Worm (Caenorhabditis elegans): Measurements from ENCODE around the gene ric-3.

ric-3 gene

DNA sequence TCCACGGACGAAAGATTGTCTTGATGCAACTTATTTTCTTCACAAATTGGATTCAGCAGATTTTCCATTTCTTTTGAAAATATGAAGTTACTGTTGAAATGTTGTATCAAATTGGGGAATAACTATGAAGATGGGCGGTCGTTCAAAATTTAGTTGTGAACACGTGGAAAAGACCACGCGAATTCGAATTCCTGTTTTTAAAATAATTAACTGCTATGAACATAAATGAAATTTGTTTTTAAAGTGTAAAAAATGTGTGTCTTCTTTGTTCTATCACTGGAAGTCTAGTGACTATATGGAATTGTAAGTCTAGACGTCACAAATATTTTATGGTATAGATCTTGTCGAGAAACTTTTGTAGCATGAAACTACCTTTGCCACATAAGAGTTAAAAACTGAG lies 20.4 kb downstream of the ric-3 start, which contains the start of gene C06A6.7:
TSS of gene C06A6.7 (minus strand) at position 101 of the 400 bp plus-strand sequence.
- TF ChIP-seq scrt-1 (GFP tag; IDR thresholded peaks at IDR 0.05): no peak
- TF ChIP-seq ama-1 (optimal IDR thresholded peaks at IDR 0.05): no peak
- TF ChIP-seq ceh-36 (tag; optimal IDR thresholded peaks at IDR 0.05): no peak
- TF ChIP-seq ceh-13 (GFP tag; optimal IDR thresholded peaks at IDR 0.05): no peak
- TF ChIP-seq ets-7 (tag; optimal IDR thresholded peaks at IDR 0.05): no peak
- TF ChIP-seq tra-4 (tag; optimal IDR thresholded peaks at IDR 0.05): no peak
- no peak for TF ChIP-seq F13C5.2 (tag; optimal IDR thresholded peaks at IDR 0.05)
- no peak for TF ChIP-seq hnd-1 (tag; optimal IDR thresholded peaks at IDR 0.05)
- no peak for TF ChIP-seq sea-1 (GFP tag; conservative IDR thresholded peaks at IDR 0.05)
- no peak for TF ChIP-seq hmbx-1 (tag; optimal IDR thresholded peaks at IDR 0.05)
- no peak for TF ChIP-seq aly-1 (tag; optimal IDR thresholded peaks at IDR 0.05)
- no peak for TF ChIP-seq flt-1 (GFP tag; IDR thresholded peaks at IDR 0.05)
- TF ChIP-seq hmg-4 (GFP tag; optimal IDR thresholded peaks at IDR 0.05): no peak
- TF ChIP-seq tbx-37 (GFP tag; conservative IDR thresholded peaks at IDR 0.05): no peak
- TF ChIP-seq tbx-11 (GFP tag; IDR thresholded peaks at IDR 0.05): no peak
- TF ChIP-seq B0310.2 (tag; optimal IDR thresholded peaks at IDR 0.05): no peak
- no peak for TF ChIP-seq pes-1 (GFP tag; IDR thresholded peaks at IDR 0.05)

ce11 chrIV:7839923-7840322 lies 21.9 kb downstream of the ric-3 start:
- TF ChIP-seq ama-1 (optimal IDR thresholded peaks at IDR 0.05) (no peak), hnd-1 (tag; optimal IDR thresholded peaks at IDR 0.05) (no peak), aly-1 (tag; optimal IDR thresholded peaks at IDR 0.05) (no peak), hmg-4 (GFP tag; optimal IDR thresholded peaks at IDR 0.05) (no peak), sea-1 (GFP tag; conservative IDR thresholded peaks at IDR 0.05) (no peak), tbx-37 (GFP tag; conservative IDR thresholded peaks at IDR 0.05) (no peak), B0310.2 (tag; optimal IDR thresholded peaks at IDR 0.05) (no peak), tra-4 (tag; optimal IDR thresholded peaks at IDR 0.05) (no peak), pes-1 (GFP tag; IDR thresholded peaks at IDR 0.05) (no peak), ets-7 (tag; optimal IDR thresholded peaks at IDR 0.05) (no peak), ceh-13 (GFP tag; optimal IDR thresholded peaks at IDR 0.05) (no peak), ceh-36 (tag; optimal IDR thresholded peaks at IDR 0.05) (no peak), F13C5.2 (tag; optimal IDR thresholded peaks at IDR 0.05) (no peak)

ce11 chrIV:7841218-7841617 lies 23.2 kb downstream of the ric-3 start:
- TF ChIP-seq pes-1 (GFP tag; IDR thresholded peaks at IDR 0.05) (no peak), ama-1 (optimal IDR thresholded peaks at IDR 0.05) (no peak), hmbx-1 (tag; optimal IDR thresholded peaks at IDR 0.05) (no peak), tbx-37 (GFP tag; conservative IDR thresholded peaks at IDR 0.05) (no peak), hnd-1 (tag; optimal IDR thresholded peaks at IDR 0.05) (no peak), scrt-1 (GFP tag; IDR thresholded peaks at IDR 0.05) (no peak), tbx-11 (GFP tag; IDR thresholded peaks at IDR 0.05) (no peak)

DNA sequence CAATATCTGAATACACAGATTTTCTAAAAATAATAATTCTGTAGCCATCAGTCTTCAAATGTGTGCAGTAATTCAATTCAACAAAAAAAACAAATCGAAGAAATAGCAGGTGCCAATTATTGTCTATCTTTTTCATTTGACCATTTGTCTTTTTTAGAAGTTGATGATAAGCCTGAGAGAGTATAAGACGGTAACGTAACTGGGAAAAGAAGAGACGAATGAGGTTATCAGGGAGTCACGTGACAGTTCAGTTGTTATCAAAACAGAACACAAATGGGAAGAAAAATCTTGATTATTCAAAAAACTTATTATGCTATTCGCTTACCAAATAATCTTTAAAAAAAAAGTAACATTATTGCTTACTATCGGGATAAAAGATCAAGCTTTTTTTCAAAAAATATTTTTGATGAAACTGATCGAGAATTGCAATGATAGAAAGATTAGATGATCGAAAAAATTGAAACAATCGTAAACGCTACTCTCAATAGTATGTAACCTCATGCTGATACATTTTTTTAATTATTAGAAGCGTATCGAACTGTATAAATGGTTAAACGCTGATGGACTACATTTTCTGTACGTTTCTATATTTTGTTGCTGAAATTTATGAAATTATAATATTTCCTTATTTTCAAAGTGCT lies 26.4 kb downstream of the ric-3 start:
- TF ChIP-seq ama-1 (optimal IDR thresholded peaks at IDR 0.05): no peak
- no peak for TF ChIP-seq tra-4 (tag; optimal IDR thresholded peaks at IDR 0.05)
- TF ChIP-seq hnd-1 (tag; optimal IDR thresholded peaks at IDR 0.05): no peak
- TF ChIP-seq tbx-11 (GFP tag; IDR thresholded peaks at IDR 0.05): no peak
- no peak for TF ChIP-seq pes-1 (GFP tag; IDR thresholded peaks at IDR 0.05)
- no peak for TF ChIP-seq ets-7 (tag; optimal IDR thresholded peaks at IDR 0.05)
- no peak for TF ChIP-seq aly-1 (tag; optimal IDR thresholded peaks at IDR 0.05)
- no peak for TF ChIP-seq B0310.2 (tag; optimal IDR thresholded peaks at IDR 0.05)
- no peak for TF ChIP-seq tbx-37 (GFP tag; conservative IDR thresholded peaks at IDR 0.05)
- TF ChIP-seq ceh-13 (GFP tag; optimal IDR thresholded peaks at IDR 0.05): no peak
- no peak for TF ChIP-seq hmbx-1 (tag; optimal IDR thresholded peaks at IDR 0.05)
- TF ChIP-seq F13C5.2 (tag; optimal IDR thresholded peaks at IDR 0.05): no peak
- TF ChIP-seq flt-1 (GFP tag; IDR thresholded peaks at IDR 0.05): no peak
- no peak for TF ChIP-seq ceh-36 (tag; optimal IDR thresholded peaks at IDR 0.05)
- TF ChIP-seq sea-1 (GFP tag; conservative IDR thresholded peaks at IDR 0.05): no peak
- no peak for TF ChIP-seq scrt-1 (GFP tag; IDR thresholded peaks at IDR 0.05)
- no peak for TF ChIP-seq hmg-4 (GFP tag; optimal IDR thresholded peaks at IDR 0.05)

DNA sequence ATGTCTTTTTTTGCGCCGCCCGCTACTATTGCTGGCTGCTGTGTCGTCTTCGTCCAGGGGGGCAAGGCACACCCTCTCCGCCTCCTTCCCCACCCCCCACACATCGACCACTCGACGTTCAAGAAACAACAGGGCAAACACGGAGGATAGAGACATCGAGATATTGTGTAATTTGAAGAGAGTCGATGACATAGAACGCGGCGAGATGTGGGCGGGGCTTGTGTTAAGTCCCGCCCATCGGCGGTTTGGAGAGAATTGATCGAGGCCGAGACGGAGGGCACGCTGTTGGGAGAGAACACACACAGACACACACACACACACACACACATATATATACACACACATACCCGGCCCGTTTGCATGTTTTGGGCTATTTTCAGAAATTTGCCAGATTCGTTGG lies 27.5 kb downstream of the ric-3 start:
- TF ChIP-seq tbx-11 (GFP tag; IDR thresholded peaks at IDR 0.05): 0 out of 2 replicates have a peak, but pooled peaks have one; percentile 15
- TF ChIP-seq pes-1 (GFP tag; IDR thresholded peaks at IDR 0.05): no peak
- TF ChIP-seq B0310.2 (tag; optimal IDR thresholded peaks at IDR 0.05): no peak
- TF ChIP-seq tbx-37 (GFP tag; conservative IDR thresholded peaks at IDR 0.05): 0 out of 2 replicates have a peak, but pooled peaks have one; percentile 14
- peak; percentile 78 for TF ChIP-seq F13C5.2 (tag; optimal IDR thresholded peaks at IDR 0.05)
- no peak for TF ChIP-seq flt-1 (GFP tag; IDR thresholded peaks at IDR 0.05)
- no peak for TF ChIP-seq tra-4 (tag; optimal IDR thresholded peaks at IDR 0.05)
- no peak for TF ChIP-seq scrt-1 (GFP tag; IDR thresholded peaks at IDR 0.05)
- peak; percentile 76 for TF ChIP-seq aly-1 (tag; optimal IDR thresholded peaks at IDR 0.05)
- TF ChIP-seq hmg-4 (GFP tag; optimal IDR thresholded peaks at IDR 0.05): peak; percentile 91
- TF ChIP-seq ets-7 (tag; optimal IDR thresholded peaks at IDR 0.05): peak; percentile 17
- 0 out of 2 replicates have a peak, but pooled peaks have one; percentile 48 for TF ChIP-seq sea-1 (GFP tag; conservative IDR thresholded peaks at IDR 0.05)
- TF ChIP-seq ceh-36 (tag; optimal IDR thresholded peaks at IDR 0.05): peak; percentile 36

DNA sequence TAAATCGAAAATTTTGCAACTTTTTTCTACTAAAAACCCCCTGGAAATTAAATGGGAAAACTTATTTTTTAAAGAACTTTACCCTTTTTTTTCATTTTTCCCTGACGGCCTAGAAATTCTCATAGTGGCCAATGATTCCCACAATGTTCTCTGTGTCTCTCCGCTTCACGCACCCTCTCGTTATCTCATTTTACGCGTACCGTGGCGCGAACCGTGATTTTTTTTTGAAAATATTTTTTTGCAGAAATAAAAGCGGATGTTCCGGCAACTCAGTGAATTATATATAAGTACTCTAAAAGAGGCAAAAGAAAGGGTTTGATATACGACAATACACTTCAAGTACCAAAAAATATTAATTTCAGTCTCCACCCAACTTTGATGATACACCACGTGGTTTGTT lies 28.3 kb downstream of the ric-3 start, which contains the start of gene C06A6.2:
TSS of gene C06A6.2 (plus strand) at position 237 of the 400 bp plus-strand sequence.
- TF ChIP-seq ets-7 (tag; optimal IDR thresholded peaks at IDR 0.05) (no peak), scrt-1 (GFP tag; IDR thresholded peaks at IDR 0.05) (no peak), hmg-4 (GFP tag; optimal IDR thresholded peaks at IDR 0.05) (no peak), tbx-11 (GFP tag; IDR thresholded peaks at IDR 0.05) (no peak)

DNA sequence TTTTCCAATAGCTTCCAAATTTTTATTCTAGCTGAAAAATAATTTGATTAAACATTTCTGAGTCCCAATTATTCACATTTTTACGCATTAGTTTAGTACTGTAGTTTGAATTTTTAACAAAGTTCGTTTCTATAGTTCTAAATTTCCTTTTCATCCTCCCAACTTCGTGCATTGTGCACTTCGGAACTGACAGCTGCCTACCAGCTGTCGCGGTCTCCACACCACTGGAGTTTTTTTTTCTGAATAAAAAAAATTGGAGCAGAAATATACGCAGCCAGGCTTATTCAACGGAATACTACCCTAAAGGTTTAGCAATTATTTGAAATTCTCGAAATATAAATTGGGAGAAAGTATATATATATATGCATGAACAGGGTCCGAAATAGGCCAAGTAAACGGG lies 31.2 kb downstream of the ric-3 start:
- peak; percentile 16 for TF ChIP-seq B0310.2 (tag; optimal IDR thresholded peaks at IDR 0.05)
- no peak for TF ChIP-seq tbx-37 (GFP tag; conservative IDR thresholded peaks at IDR 0.05)

All from whole organism, early embryonic.